Fruit fly (Drosophila melanogaster) whole organism, embryonic: ENCODE data around the gene CG14515.

Source experiments
- CG10462 ChIP-seq: fragments of 200-800 bp; sonication (Bioruptor generic); optimal IDR thresholded peaks from 2 replicates; lab custom pipeline; 2016; ENCODE audit warnings: missing biosample characterization, missing genetic modification characterization
- CG11456 ChIP-seq: fragments of 200-800 bp; sonication (Bioruptor generic); IDR thresholded peaks from 3 replicates; pipeline ENCODE4 v1.3.6; 2022; ENCODE audit warnings: missing biosample characterization, missing genetic modification characterization
- CG12071 ChIP-seq: fragments of 200-800 bp; sonication (Bioruptor generic); optimal IDR thresholded peaks from 3 replicates; lab custom pipeline; 2018; ENCODE audit warnings: missing biosample characterization, mild to moderate bottlenecking, missing genetic modification characterization
- CG12155 ChIP-seq: fragments of 200-800 bp; sonication (Bioruptor generic); optimal IDR thresholded peaks from 3 replicates; lab custom pipeline; 2016; ENCODE audit warnings: missing biosample characterization, missing genetic modification characterization
- CG12769 ChIP-seq: fragments of 200-800 bp; sonication (Bioruptor generic); optimal IDR thresholded peaks from 2 replicates; lab custom pipeline; 2019; ENCODE audit warnings: missing biosample characterization, mild to moderate bottlenecking, missing genetic modification characterization, moderate library complexity
- CG14014 ChIP-seq: fragments of 200-800 bp; sonication (Bioruptor generic); IDR thresholded peaks from 2 replicates; pipeline ENCODE4 v1.3.6; 2022; ENCODE audit warnings: missing biosample characterization, missing genetic modification characterization
- CG14860 ChIP-seq: fragments of 200-800 bp; sonication (Bioruptor generic); IDR thresholded peaks from 3 replicates; pipeline ENCODE4 v1.3.6; 2022; ENCODE audit warnings: missing biosample characterization, missing genetic modification characterization; ENCODE audit not compliant: partially characterized antibody
- CG17359 ChIP-seq: fragments of 200-800 bp; sonication (Bioruptor generic); optimal IDR thresholded peaks from 3 replicates; lab custom pipeline; 2018; ENCODE audit warnings: missing biosample characterization, mild to moderate bottlenecking, missing genetic modification characterization, moderate library complexity
- CG17361 ChIP-seq: fragments of 200-800 bp; sonication (Bioruptor generic); IDR thresholded peaks from 3 replicates; pipeline ENCODE4 v1.3.6; 2022; ENCODE audit warnings: missing biosample characterization, missing genetic modification characterization
- CG17612 ChIP-seq: fragments of 200-800 bp; sonication (Bioruptor generic); IDR thresholded peaks from 2 replicates; pipeline ENCODE4 v1.3.6; 2022; ENCODE audit warnings: missing biosample characterization, missing genetic modification characterization
- CG18599 ChIP-seq: fragments of 200-800 bp; sonication (Bioruptor generic); optimal IDR thresholded peaks from 3 replicates; lab custom pipeline; 2017; ENCODE audit warnings: missing biosample characterization, missing genetic modification characterization, mild to moderate bottlenecking, moderate library complexity, missing genetic modification reagents
- CG33213 ChIP-seq: fragments of 200-800 bp; sonication (Bioruptor generic); optimal IDR thresholded peaks from 3 replicates; lab custom pipeline; 2016; ENCODE audit warnings: missing biosample characterization, missing genetic modification characterization
- CG34376 ChIP-seq: fragments of 200-800 bp; sonication (Bioruptor generic); optimal IDR thresholded peaks from 2 replicates; lab custom pipeline; 2018; ENCODE audit warnings: missing biosample characterization, mild to moderate bottlenecking, missing genetic modification characterization
- CG5953 ChIP-seq: fragments of 200-800 bp; sonication (Bioruptor generic); IDR thresholded peaks from 2 replicates; pipeline ENCODE4 v1.3.6; 2022; ENCODE audit warnings: missing biosample characterization, missing genetic modification characterization
- CG6272 ChIP-seq: fragments of 200-800 bp; sonication (Bioruptor generic); IDR thresholded peaks from 2 replicates; pipeline ENCODE4 v1.3.6; 2022; ENCODE audit warnings: missing biosample characterization, missing genetic modification characterization
- CG7839 ChIP-seq: fragments of 200-800 bp; sonication (Bioruptor generic); optimal IDR thresholded peaks from 3 replicates; lab custom pipeline; 2018; ENCODE audit warnings: missing biosample characterization, mild to moderate bottlenecking, missing genetic modification characterization, moderate library complexity
- CG7928 ChIP-seq: fragments of 200-800 bp; sonication (Bioruptor generic); optimal IDR thresholded peaks from 2 replicates; lab custom pipeline; 2017; ENCODE audit warnings: missing biosample characterization, mild to moderate bottlenecking, missing genetic modification characterization
- CG7963 ChIP-seq: fragments of 200-800 bp; sonication (Bioruptor generic); IDR thresholded peaks from 3 replicates; pipeline ENCODE4 v1.3.6; 2022; ENCODE audit warnings: missing biosample characterization, missing genetic modification characterization; ENCODE audit not compliant: partially characterized antibody
- CG8089 ChIP-seq: fragments of 200-800 bp; sonication (Bioruptor generic); optimal IDR thresholded peaks from 3 replicates; lab custom pipeline; 2016; ENCODE audit warnings: missing biosample characterization, missing genetic modification characterization
- Chrac-16 ChIP-seq: fragments of 200-800 bp; sonication (Bioruptor generic); optimal IDR thresholded peaks from 3 replicates; lab custom pipeline; 2016; ENCODE audit warnings: missing biosample characterization, missing genetic modification characterization
- CrebB ChIP-seq: fragments of 200-800 bp; sonication (Bioruptor generic); optimal IDR thresholded peaks from 3 replicates; lab custom pipeline; 2018; ENCODE audit warnings: missing biosample characterization, mild to moderate bottlenecking, missing genetic modification characterization
- D19B ChIP-seq: fragments of 200-800 bp; sonication (Bioruptor generic); optimal IDR thresholded peaks from 2 replicates; lab custom pipeline; 2017; ENCODE audit warnings: missing biosample characterization, mild to moderate bottlenecking, missing genetic modification characterization
- Dref ChIP-seq: fragments of 200-800 bp; sonication (Bioruptor generic); IDR thresholded peaks from 2 replicates; pipeline ENCODE4 v1.3.6; 2022; ENCODE audit warnings: missing biosample characterization, missing genetic modification characterization
- Fer2 ChIP-seq: fragments of 200-800 bp; sonication (Bioruptor generic); optimal IDR thresholded peaks from 2 replicates; lab custom pipeline; 2018; ENCODE audit warnings: missing biosample characterization, mild to moderate bottlenecking, missing genetic modification characterization, moderate library complexity
- HHEX ChIP-seq: fragments of 200-800 bp; sonication (Bioruptor generic); optimal IDR thresholded peaks from 3 replicates; lab custom pipeline; 2017; ENCODE audit warnings: missing biosample characterization, mild to moderate bottlenecking, missing genetic modification characterization, missing genetic modification reagents
- Hmr ChIP-seq: fragments of 200-800 bp; sonication (Bioruptor generic); optimal IDR thresholded peaks from 3 replicates; lab custom pipeline; 2017; ENCODE audit warnings: mild to moderate bottlenecking, missing biosample characterization, missing genetic modification reagents, missing genetic modification characterization
- Max ChIP-seq: fragments of 200-800 bp; sonication (Bioruptor generic); optimal IDR thresholded peaks from 2 replicates; lab custom pipeline; 2016; ENCODE audit warnings: missing biosample characterization, mild to moderate bottlenecking, missing genetic modification characterization
- Poxn ChIP-seq: fragments of 200-800 bp; sonication (Bioruptor generic); IDR thresholded peaks from 2 replicates; pipeline ENCODE4 v1.3.6; 2022; ENCODE audit warnings: missing biosample characterization, missing genetic modification characterization
- Spps ChIP-seq: fragments of 200-800 bp; sonication (Bioruptor generic); optimal IDR thresholded peaks from 2 replicates; lab custom pipeline; 2018; ENCODE audit warnings: missing biosample characterization, mild to moderate bottlenecking, missing genetic modification characterization
- amos ChIP-seq: fragments of 200-800 bp; sonication (Bioruptor generic); IDR thresholded peaks from 2 replicates; pipeline ENCODE4 v1.3.6; 2022; ENCODE audit warnings: missing biosample characterization, missing genetic modification characterization; ENCODE audit not compliant: partially characterized antibody
- ase ChIP-seq: fragments of 200-800 bp; sonication (Bioruptor generic); IDR thresholded peaks from 3 replicates; pipeline ENCODE4 v1.3.6; 2022; ENCODE audit warnings: missing biosample characterization, missing genetic modification characterization
- ato ChIP-seq: fragments of 200-800 bp; sonication (Bioruptor generic); IDR thresholded peaks from 2 replicates; pipeline ENCODE4 v1.3.6; 2022; ENCODE audit warnings: missing biosample characterization, missing genetic modification characterization; ENCODE audit not compliant: partially characterized antibody
- bbx ChIP-seq: fragments of 200-800 bp; sonication (Bioruptor generic); IDR thresholded peaks from 2 replicates; pipeline ENCODE4 v1.3.6; 2022; ENCODE audit warnings: missing biosample characterization, missing genetic modification characterization; ENCODE audit not compliant: partially characterized antibody
- br ChIP-seq: fragments of >200 bp; optimal IDR thresholded peaks from 2 replicates; lab custom pipeline; 2017
- ci ChIP-seq: fragments of 200-800 bp; sonication (Bioruptor generic); IDR thresholded peaks from 3 replicates; pipeline ENCODE4 v1.3.6; 2022; ENCODE audit warnings: missing biosample characterization, missing genetic modification characterization
- disco-r ChIP-seq: fragments of 200-800 bp; sonication (Bioruptor generic); optimal IDR thresholded peaks from 2 replicates; lab custom pipeline; 2016; ENCODE audit warnings: missing biosample characterization, missing genetic modification characterization
- dpn ChIP-seq, 2 experiments: fragments of 200-800 bp; sonication (Bioruptor generic); optimal IDR thresholded peaks; 3 replicates each; lab custom pipeline; 2016; ENCODE audit warnings: missing biosample characterization in 2 of 2, missing genetic modification characterization in 2 of 2
- fd3F ChIP-seq: fragments of 200-800 bp; sonication (Bioruptor generic); optimal IDR thresholded peaks from 2 replicates; lab custom pipeline; 2018; ENCODE audit warnings: missing biosample characterization, mild to moderate bottlenecking, missing genetic modification characterization, moderate library complexity
- ftz-f1 ChIP-seq: fragments of 200-800 bp; sonication (Bioruptor generic); optimal IDR thresholded peaks from 2 replicates; lab custom pipeline; 2016; ENCODE audit warnings: missing biosample characterization, missing genetic modification characterization
- fu2 ChIP-seq: fragments of 200-800 bp; sonication (Bioruptor generic); optimal IDR thresholded peaks from 2 replicates; lab custom pipeline; 2016; ENCODE audit warnings: missing biosample characterization, missing genetic modification characterization
- ind ChIP-seq: fragments of 200-800 bp; sonication (Bioruptor generic); optimal IDR thresholded peaks from 3 replicates; lab custom pipeline; 2016; ENCODE audit warnings: missing biosample characterization, missing genetic modification characterization
- ken ChIP-seq: fragments of 200-800 bp; sonication (Bioruptor generic); IDR thresholded peaks from 3 replicates; pipeline ENCODE4 v1.3.6; 2022; ENCODE audit warnings: missing biosample characterization, missing genetic modification characterization
- lilli ChIP-seq: fragments of 200-800 bp; sonication (Bioruptor generic); optimal IDR thresholded peaks from 3 replicates; lab custom pipeline; 2016; ENCODE audit warnings: missing biosample characterization, missing genetic modification characterization
- nerfin-1 ChIP-seq: fragments of 200-800 bp; sonication (Bioruptor generic); optimal IDR thresholded peaks from 3 replicates; lab custom pipeline; 2019; ENCODE audit warnings: missing biosample characterization, mild to moderate bottlenecking, missing genetic modification characterization, moderate library complexity
- pzg ChIP-seq: fragments of 200-800 bp; sonication (Bioruptor generic); optimal IDR thresholded peaks from 3 replicates; lab custom pipeline; 2018; ENCODE audit warnings: missing biosample characterization, mild to moderate bottlenecking, missing genetic modification characterization, moderate library complexity
- ranshi ChIP-seq: fragments of 200-800 bp; sonication (Bioruptor generic); IDR thresholded peaks from 2 replicates; pipeline ENCODE4 v1.3.6; 2022; ENCODE audit warnings: missing biosample characterization, missing genetic modification characterization
- salm ChIP-seq: fragments of 200-800 bp; sonication (Bioruptor generic); optimal IDR thresholded peaks from 2 replicates; lab custom pipeline; 2018; ENCODE audit warnings: missing biosample characterization, mild to moderate bottlenecking, missing genetic modification characterization
- shn ChIP-seq: fragments of 200-800 bp; sonication (Bioruptor generic); optimal IDR thresholded peaks from 3 replicates; lab custom pipeline; 2016; ENCODE audit warnings: missing biosample characterization, missing genetic modification characterization
- sr ChIP-seq: fragments of 200-800 bp; sonication (Bioruptor generic); IDR thresholded peaks from 3 replicates; pipeline ENCODE4 v1.3.6; 2022; ENCODE audit warnings: missing biosample characterization, missing genetic modification characterization
- trh ChIP-seq: fragments of 200-800 bp; sonication (Bioruptor generic); optimal IDR thresholded peaks from 2 replicates; lab custom pipeline; 2016; ENCODE audit warnings: missing biosample characterization, missing genetic modification characterization

The CG14515 gene

dm6 chr3R:29207012-29207656 lies 9.8 kb downstream of the CG14515 start (continued):
- TF ChIP-seq CG12769 (tag; lab: Kevin White, UChicago), result no peak
- TF ChIP-seq disco-r (GFP tag; lab: Kevin White, UChicago), result no peak
- TF ChIP-seq CG17361 (GFP tag; lab: Robert Waterston, UW), result peak; percentile 25; the same call in 1 of the 3 replicates
- peak; percentile 40 for TF ChIP-seq CG12071
- peak; percentile 70 for TF ChIP-seq CG7839 (tag; lab: Kevin White, UChicago)
- no peak for TF ChIP-seq nerfin-1 (tag; lab: Kevin White, UChicago)
- no peak for TF ChIP-seq shn (GFP tag; lab: Kevin White, UChicago)
- TF ChIP-seq CG14860 (GFP tag; lab: Robert Waterston, UW), result no peak
- TF ChIP-seq CG12155 (GFP tag; lab: Kevin White, UChicago), result peak; percentile 20
- peak; percentile 68 for TF ChIP-seq CG5953 (GFP tag; lab: Robert Waterston, UW)
- peak; percentile 11 for TF ChIP-seq CG7928 (GFP tag; lab: Kevin White, UChicago)
- peak; percentile 62 for TF ChIP-seq CG18599 (GFP tag; lab: Kevin White, UChicago)
- TF ChIP-seq D19B (GFP tag; lab: Kevin White, UChicago), result peak; percentile 30
- TF ChIP-seq br (lab: Kevin White, UChicago), result no peak
- peak; percentile 0 for TF ChIP-seq Max (GFP tag; lab: Kevin White, UChicago)
- peak; percentile 70 for TF ChIP-seq ind (GFP tag; lab: Kevin White, UChicago)
- no peak for TF ChIP-seq CrebB
- peak; percentile 45 for TF ChIP-seq HHEX (GFP tag; lab: Kevin White, UChicago)
- TF ChIP-seq CG11456 (GFP tag; lab: Robert Waterston, UW), result peak; percentile 74
- no peak for TF ChIP-seq CG8089 (GFP tag; lab: Kevin White, UChicago)
- TF ChIP-seq amos (GFP tag; lab: Robert Waterston, UW), result no peak
- TF ChIP-seq ato (GFP tag; lab: Robert Waterston, UW), result no peak
- peak; percentile 80 for TF ChIP-seq fd3F
- TF ChIP-seq CG7963 (GFP tag; lab: Robert Waterston, UW), result no peak
- no peak for TF ChIP-seq CG10462 (GFP tag; lab: Kevin White, UChicago)
- peak; percentile 36 for TF ChIP-seq Hmr (GFP tag; lab: Kevin White, UChicago)
- no peak for TF ChIP-seq Spps (tag; lab: Kevin White, UChicago)
- TF ChIP-seq fu2, result no peak
- TF ChIP-seq CG17359, result peak; percentile 72
- no peak for TF ChIP-seq pzg (GFP tag; lab: Kevin White, UChicago)
- peak; percentile 69; the same call in 2 of the 3 replicates for TF ChIP-seq ken
- peak; percentile 40; the same call in 1 of the 2 replicates for TF ChIP-seq CG6272 (GFP tag; lab: Robert Waterston, UW)
- TF ChIP-seq Poxn, result no peak
- peak; percentile 77 for TF ChIP-seq ci (GFP tag; lab: Robert Waterston, UW)
- peak; percentile 22 for TF ChIP-seq Fer2
- peak; percentile 83 for TF ChIP-seq CG14014 (GFP tag; lab: Robert Waterston, UW)
- peak; percentile 45 for TF ChIP-seq lilli (GFP tag; lab: Kevin White, UChicago)
- peak; percentile 28; the same call in 1 of the 2 replicates for TF ChIP-seq CG17612 (GFP tag; lab: Robert Waterston, UW)
- no peak for TF ChIP-seq sr (GFP tag; lab: Robert Waterston, UW)
- TF ChIP-seq ase (GFP tag; lab: Robert Waterston, UW), result peak; percentile 66; the same call in 2 of the 3 replicates
- no peak for TF ChIP-seq CG33213
- TF ChIP-seq Dref (GFP tag; lab: Robert Waterston, UW), result no peak
- TF ChIP-seq bbx, result no peak
- TF ChIP-seq dpn (GFP tag; optimal IDR thresholded peaks at IDR 0.05; lab: Kevin White, UChicago), result peak in 1 of 2 experiments; percentile 61
- TF ChIP-seq salm (tag; lab: Kevin White, UChicago), result no peak
- TF ChIP-seq CG34376 (GFP tag; lab: Kevin White, UChicago), result no peak
- no peak for TF ChIP-seq ftz-f1 (GFP tag; lab: Kevin White, UChicago)
- peak; percentile 78 for TF ChIP-seq ranshi (GFP tag; lab: Robert Waterston, UW)
- TF ChIP-seq Chrac-16, result peak; percentile 47
- TF ChIP-seq trh (GFP tag; lab: Kevin White, UChicago), result no peak
